Worm (Caenorhabditis elegans) whole organism, L2 larva: Measurements from ENCODE around the gene K12H6.9.

Source experiments
- nhr-10 ChIP-seq: sonication (generic microtip); optimal IDR thresholded peaks from 2 replicates; lab custom pipeline; 2017; ENCODE audit warnings: missing biosample characterization, missing genetic modification characterization
- nhr-23 ChIP-seq: fragments of 150-350 bp; optimal IDR thresholded peaks from 2 replicates; lab custom pipeline; 2014; ENCODE audit warnings: missing biosample characterization, missing genetic modification reagents, missing genetic modification characterization
- nhr-237 ChIP-seq: fragments of 150-350 bp; optimal IDR thresholded peaks from 2 replicates; lab custom pipeline; 2014; ENCODE audit warnings: missing biosample characterization, missing genetic modification characterization

- no peak for TF ChIP-seq nhr-23 (tag; lab: Kevin White, UChicago)
- TF ChIP-seq nhr-10 = no peak
- TF ChIP-seq nhr-237 (tag; lab: Kevin White, UChicago) = no peak
These were observed 28.3 kb downstream of the K12H6.9 start, which contains the start of gene ptc-3 for ce11 chrII:2852493-2852892.
